Fruit fly (Drosophila melanogaster): ENCODE results near the gene zld.

The zld gene

DNA sequence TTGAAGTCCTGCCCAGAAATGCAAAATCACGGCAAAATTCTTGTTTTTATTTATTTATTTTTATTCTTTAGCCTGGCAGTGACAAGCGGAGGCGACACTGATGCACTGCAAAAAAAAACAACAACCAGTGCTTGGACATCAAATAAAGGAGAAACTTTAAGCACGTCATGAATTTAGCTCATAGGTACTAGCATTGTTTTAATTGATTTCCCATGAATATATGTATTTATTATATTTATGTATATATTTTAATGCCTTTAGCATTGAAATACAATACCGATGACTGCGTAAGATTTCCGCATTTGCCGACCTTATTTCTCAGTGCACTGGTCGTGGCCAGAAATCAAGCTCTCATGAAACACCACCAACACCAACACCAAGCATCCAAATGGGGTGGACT lies 35.3 kb upstream of the zld start:
- TF ChIP-seq Eip93F (GFP tag; optimal IDR thresholded peaks at IDR 0.05): no peak
- no peak for TF ChIP-seq Sox102F (GFP tag; optimal IDR thresholded peaks at IDR 0.05)
- TF ChIP-seq ss (GFP tag; optimal IDR thresholded peaks at IDR 0.05): no peak
- no peak for TF ChIP-seq CG4318 (GFP tag; optimal IDR thresholded peaks at IDR 0.05)
- no peak for TF ChIP-seq esn (GFP tag; optimal IDR thresholded peaks at IDR 0.05)
- TF ChIP-seq topi (GFP tag; optimal IDR thresholded peaks at IDR 0.05): no peak
- no peak for TF ChIP-seq Hr4 (GFP tag; optimal IDR thresholded peaks at IDR 0.05)
- TF ChIP-seq fd85E (GFP tag; optimal IDR thresholded peaks at IDR 0.05): no peak
- no peak for TF ChIP-seq CG7368 (GFP tag; optimal IDR thresholded peaks at IDR 0.05)
- TF ChIP-seq Eip78C (GFP tag): no peak
- no peak for TF ChIP-seq CG10631 (GFP tag; optimal IDR thresholded peaks at IDR 0.05)
- TF ChIP-seq CG31627 (GFP tag; optimal IDR thresholded peaks at IDR 0.05): no peak
- no peak for TF ChIP-seq CG6808 (GFP tag; optimal IDR thresholded peaks at IDR 0.05)
- no peak for TF ChIP-seq Ets21C (GFP tag; optimal IDR thresholded peaks at IDR 0.05)
- no peak for TF ChIP-seq CG16779 (tag; optimal IDR thresholded peaks at IDR 0.05)
- no peak for TF ChIP-seq Lpt (GFP tag; optimal IDR thresholded peaks at IDR 0.05)
- no peak for TF ChIP-seq CG3032 (tag; optimal IDR thresholded peaks at IDR 0.05)

DNA sequence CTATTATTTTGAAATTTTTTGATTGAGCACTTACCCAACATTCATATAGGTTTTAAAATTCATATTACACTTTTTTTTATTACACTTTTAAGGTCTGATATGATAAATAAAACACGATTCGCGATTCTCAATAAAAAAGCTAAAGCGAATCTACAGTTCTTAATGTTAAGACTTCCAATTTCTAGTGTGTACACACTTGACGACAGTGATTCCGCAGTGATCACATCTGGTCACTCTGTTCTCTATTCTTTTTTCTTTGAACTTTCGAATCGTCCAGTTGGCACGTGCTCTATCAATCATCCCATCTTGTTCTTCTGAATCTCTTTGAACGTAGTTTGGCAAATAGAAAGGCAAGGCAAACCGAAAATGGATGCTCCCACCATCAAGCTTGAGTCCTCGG lies 32.4 kb upstream of the zld start, which contains the start of gene SkpC:
Gene SkpC, plus strand, starts transcription at position 301 of the 400 bp plus-strand sequence.
- TF ChIP-seq CG8632 (GFP tag; optimal IDR thresholded peaks at IDR 0.05) (no peak), CG8119 (GFP tag; IDR thresholded peaks at IDR 0.05) (no peak), cyc (GFP tag; optimal IDR thresholded peaks at IDR 0.05) (no peak), CG1621 (tag; optimal IDR thresholded peaks at IDR 0.05) (no peak), CG4318 (GFP tag; optimal IDR thresholded peaks at IDR 0.05) (no peak), Gug (GFP tag; IDR thresholded peaks at IDR 0.05) (no peak), topi (GFP tag; optimal IDR thresholded peaks at IDR 0.05) (no peak), CG31627 (GFP tag; optimal IDR thresholded peaks at IDR 0.05) (no peak), CG6854 (GFP tag; optimal IDR thresholded peaks at IDR 0.05) (no peak), achi (GFP tag; optimal IDR thresholded peaks at IDR 0.05) (no peak), CG16779 (tag; optimal IDR thresholded peaks at IDR 0.05) (no peak), fd85E (GFP tag; optimal IDR thresholded peaks at IDR 0.05) (no peak)

DNA sequence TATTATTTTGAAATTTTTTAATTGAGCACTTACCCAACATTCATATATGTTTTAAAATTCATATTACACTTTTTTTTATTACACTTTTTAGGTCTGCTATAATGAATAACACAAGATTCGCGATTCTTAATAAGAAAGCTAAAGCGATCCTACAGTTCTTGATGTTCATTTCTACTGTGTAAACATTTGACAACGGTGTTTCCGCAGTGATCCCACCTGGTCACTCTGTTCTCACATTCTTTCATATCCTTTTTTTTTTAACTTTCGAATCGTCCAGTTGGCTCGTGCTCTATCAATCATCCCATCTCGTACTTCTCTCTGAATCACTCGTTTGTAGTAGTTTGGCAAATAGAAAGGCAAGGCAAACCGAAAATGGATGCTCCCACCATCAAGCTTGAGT lies 29.1 kb upstream of the zld start, which contains the start of gene SkpD:
Gene SkpD, plus strand, starts transcription at position 301 of the 400 bp plus-strand sequence.
- TF ChIP-seq Lpt (GFP tag; optimal IDR thresholded peaks at IDR 0.05) (no peak), CG1621 (tag; optimal IDR thresholded peaks at IDR 0.05) (no peak), CG8119 (GFP tag; IDR thresholded peaks at IDR 0.05) (no peak), fd59A (GFP tag; optimal IDR thresholded peaks at IDR 0.05) (no peak), Hr39 (GFP tag; optimal IDR thresholded peaks at IDR 0.05) (no peak), Blimp-1 (GFP tag; optimal IDR thresholded peaks at IDR 0.05) (no peak), dac (GFP tag; optimal IDR thresholded peaks at IDR 0.05) (no peak), dsx (GFP tag; optimal IDR thresholded peaks at IDR 0.05; ENCODE audit: poor library complexity, severe bottlenecking) (no peak), acj6 (GFP tag; optimal IDR thresholded peaks at IDR 0.05) (no peak), fd85E (GFP tag; optimal IDR thresholded peaks at IDR 0.05) (no peak), CG8319 (GFP tag; optimal IDR thresholded peaks at IDR 0.05) (no peak), Eip93F (GFP tag; optimal IDR thresholded peaks at IDR 0.05) (no peak), esn (GFP tag; optimal IDR thresholded peaks at IDR 0.05) (no peak), Gug (GFP tag; IDR thresholded peaks at IDR 0.05) (no peak), Hr38 (GFP tag; optimal IDR thresholded peaks at IDR 0.05) (no peak), CG11902 (GFP tag; optimal IDR thresholded peaks at IDR 0.05) (no peak), eg (GFP tag; IDR thresholded peaks at IDR 0.05) (no peak), CG8632 (GFP tag; optimal IDR thresholded peaks at IDR 0.05) (no peak), CG10631 (GFP tag; optimal IDR thresholded peaks at IDR 0.05) (no peak)

DNA sequence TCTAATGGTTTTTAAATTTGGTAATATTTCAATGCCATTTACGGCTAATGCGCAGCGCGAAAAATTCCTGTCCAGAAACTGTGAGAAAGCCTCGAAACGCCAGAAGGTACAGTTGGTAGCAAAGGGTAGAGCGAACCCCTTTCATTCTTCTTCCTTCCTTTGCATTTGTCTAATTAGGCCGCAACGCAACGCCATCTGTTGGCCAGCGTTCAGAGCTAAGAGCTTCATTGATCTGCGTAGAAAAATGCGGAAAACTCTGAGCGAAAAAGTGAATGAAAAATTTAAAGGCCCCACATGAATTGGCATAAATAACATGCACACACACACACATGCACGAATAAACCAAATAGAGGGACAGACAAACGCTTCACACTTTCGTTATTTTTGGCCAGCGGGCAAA lies 27.7 kb upstream of the zld start:
- TF ChIP-seq Hr4 (GFP tag; optimal IDR thresholded peaks at IDR 0.05): no peak
- no peak for TF ChIP-seq CG8119 (GFP tag; IDR thresholded peaks at IDR 0.05)
- no peak for TF ChIP-seq salr (GFP tag; optimal IDR thresholded peaks at IDR 0.05)
- no peak for TF ChIP-seq CG31627 (GFP tag; optimal IDR thresholded peaks at IDR 0.05)
- no peak for TF ChIP-seq CG3919 (GFP tag; optimal IDR thresholded peaks at IDR 0.05)
- TF ChIP-seq Eip93F (GFP tag; optimal IDR thresholded peaks at IDR 0.05): no peak
- no peak for TF ChIP-seq Lpt (GFP tag; optimal IDR thresholded peaks at IDR 0.05)
- TF ChIP-seq topi (GFP tag; optimal IDR thresholded peaks at IDR 0.05): no peak
- TF ChIP-seq CG34406 (GFP tag; optimal IDR thresholded peaks at IDR 0.05): no peak
- TF ChIP-seq Smox (GFP tag; optimal IDR thresholded peaks at IDR 0.05): no peak
- TF ChIP-seq Eip78C (GFP tag): no peak
- TF ChIP-seq CG15336 (GFP tag; IDR thresholded peaks at IDR 0.05): no peak
- no peak for TF ChIP-seq CG6792 (GFP tag; optimal IDR thresholded peaks at IDR 0.05)
- TF ChIP-seq svp (GFP tag): no peak
- TF ChIP-seq dac (GFP tag; optimal IDR thresholded peaks at IDR 0.05): no peak
- TF ChIP-seq vri (GFP tag; optimal IDR thresholded peaks at IDR 0.05): no peak
- TF ChIP-seq acj6 (GFP tag; optimal IDR thresholded peaks at IDR 0.05): no peak
- TF ChIP-seq CG8319 (GFP tag; optimal IDR thresholded peaks at IDR 0.05): no peak
- TF ChIP-seq Met (GFP tag; optimal IDR thresholded peaks at IDR 0.05): no peak
